Worm (Caenorhabditis elegans) whole organism, early embryonic: ENCODE measurements around the gene xpc-1.
A peak's percentile ranks its signal among the peaks of the same experiment; 100 is the strongest.

Experiments used
- F13C5.2 ChIP-seq: sonication (generic microtip); optimal IDR thresholded peaks from 2 replicates; lab custom pipeline; 2017; ENCODE audit warnings: mild to moderate bottlenecking, missing genetic modification characterization, inconsistent platforms, missing compliant biosample characterization
- aly-1 ChIP-seq: sonication (generic microtip); optimal IDR thresholded peaks from 2 replicates; lab custom pipeline; 2016; ENCODE audit warnings: missing genetic modification characterization, missing compliant biosample characterization
- ama-1 ChIP-seq: fragments of 150-350 bp; optimal IDR thresholded peaks from 2 replicates; lab custom pipeline; 2014
- ceh-13 ChIP-seq: fragments of 200-800 bp; sonication (Bioruptor generic); optimal IDR thresholded peaks from 2 replicates; lab custom pipeline; 2018; ENCODE audit warnings: mild to moderate bottlenecking, missing genetic modification characterization, missing compliant biosample characterization
- ets-7 ChIP-seq: sonication (generic microtip); optimal IDR thresholded peaks from 2 replicates; lab custom pipeline; 2016; ENCODE audit warnings: missing genotype, missing genetic modification characterization, missing compliant biosample characterization
- flt-1 ChIP-seq: fragments of 200-800 bp; sonication (Bioruptor generic); IDR thresholded peaks from 2 replicates; pipeline ENCODE4 v1.3.6; 2022; ENCODE audit warnings: missing genetic modification characterization, missing compliant biosample characterization
- hmbx-1 ChIP-seq: sonication (generic microtip); optimal IDR thresholded peaks from 2 replicates; lab custom pipeline; 2016; ENCODE audit warnings: mild to moderate bottlenecking, missing genetic modification characterization, missing compliant biosample characterization
- pes-1 ChIP-seq: fragments of 200-800 bp; sonication (Bioruptor generic); IDR thresholded peaks from 2 replicates; pipeline ENCODE4 v1.3.6; 2022; ENCODE audit warnings: missing genetic modification reagents, missing genetic modification characterization, missing compliant biosample characterization
- scrt-1 ChIP-seq: fragments of 200-800 bp; sonication (Bioruptor generic); IDR thresholded peaks from 2 replicates; pipeline ENCODE4 v1.3.6; 2022; ENCODE audit warnings: missing genetic modification characterization, missing compliant biosample characterization
- sea-1 ChIP-seq: fragments of 200-800 bp; sonication (Bioruptor generic); conservative IDR thresholded peaks from 2 replicates; pipeline ENCODE4 v1.3.6; 2022; ENCODE audit warnings: missing genetic modification characterization, missing compliant biosample characterization
- tbx-11 ChIP-seq: fragments of 200-800 bp; sonication (Bioruptor generic); IDR thresholded peaks from 2 replicates; pipeline ENCODE4 v1.3.6; 2022; ENCODE audit warnings: missing genetic modification characterization, missing compliant biosample characterization
- tbx-37 ChIP-seq: fragments of 200-800 bp; sonication (Bioruptor generic); conservative IDR thresholded peaks from 2 replicates; pipeline ENCODE4 v1.3.6; 2022; ENCODE audit warnings: missing genetic modification reagents, missing genetic modification characterization, missing compliant biosample characterization
- tra-4 ChIP-seq: sonication (generic microtip); optimal IDR thresholded peaks from 2 replicates; lab custom pipeline; 2017; ENCODE audit warnings: missing genetic modification characterization, missing compliant biosample characterization

DNA sequence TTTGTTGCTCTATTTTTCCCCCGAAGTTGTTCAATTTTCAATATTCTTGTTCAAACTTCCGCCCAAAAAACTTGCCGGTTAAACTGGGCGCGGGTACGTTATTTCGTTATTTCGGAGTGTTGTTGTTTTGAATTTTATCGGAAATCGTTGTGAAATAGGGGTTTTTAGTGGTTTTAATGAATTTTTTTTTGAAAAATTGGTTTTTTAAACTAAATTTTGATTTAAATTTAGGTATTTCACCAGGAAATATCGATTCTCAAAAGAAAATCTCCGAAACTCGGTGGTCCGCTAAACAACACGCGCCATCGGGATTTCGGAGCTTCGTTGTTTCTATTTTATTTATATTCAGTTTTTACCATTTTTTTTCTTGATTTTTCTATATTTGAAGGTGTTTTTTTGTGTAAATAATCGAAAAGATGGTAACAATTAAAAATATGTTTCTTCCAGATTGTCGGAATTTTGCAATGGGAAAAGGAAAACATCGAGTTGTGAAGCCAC, 39.7 kb upstream of the xpc-1 start, which contains the start of gene F52C12.2:
- TF ChIP-seq ama-1 (lab: Kevin White, UChicago) (no peak), aly-1 (tag; lab: Kevin White, UChicago) (no peak), ceh-13 (GFP tag; lab: Kevin White, UChicago) (no peak), sea-1 (GFP tag; lab: Robert Waterston, UW) (no peak), tra-4 (tag; lab: Kevin White, UChicago) (no peak), ets-7 (tag; lab: Kevin White, UChicago) (no peak), hmbx-1 (tag; lab: Kevin White, UChicago) (no peak), flt-1 (GFP tag; lab: Robert Waterston, UW) (no peak), tbx-11 (GFP tag; lab: Robert Waterston, UW) (no peak), tbx-37 (GFP tag; lab: Robert Waterston, UW) (no peak), pes-1 (GFP tag; lab: Robert Waterston, UW) (no peak), scrt-1 (GFP tag; lab: Robert Waterston, UW) (no peak), F13C5.2 (tag; lab: Kevin White, UChicago) (peak; percentile 49)
